Fruit fly (Drosophila melanogaster) whole organism, embryonic: Measurements from ENCODE around the gene Trl.

ENCODE experiments used
- ATbp ChIP-seq: fragments of 200-800 bp; sonication (Bioruptor generic); optimal IDR thresholded peaks from 2 replicates; lab custom pipeline; 2017; ENCODE audit warnings: missing biosample characterization, mild to moderate bottlenecking, missing genetic modification characterization, missing genetic modification reagents
- Adf1 ChIP-seq: fragments of 200-800 bp; sonication (Bioruptor generic); IDR thresholded peaks from 2 replicates; pipeline ENCODE4 v1.3.6; 2022; ENCODE audit warnings: missing biosample characterization, missing genetic modification characterization
- BEAF-32 ChIP-seq: fragments of 200-800 bp; sonication (Bioruptor generic); optimal IDR thresholded peaks from 3 replicates; lab custom pipeline; 2017; ENCODE audit warnings: missing biosample characterization, missing genetic modification characterization, mild to moderate bottlenecking, moderate library complexity, missing genetic modification reagents
- Bteb2 ChIP-seq: fragments of 200-800 bp; sonication (Bioruptor generic); optimal IDR thresholded peaks from 2 replicates; lab custom pipeline; 2016; ENCODE audit warnings: missing biosample characterization, missing genetic modification characterization
- CG10979 ChIP-seq: fragments of 200-800 bp; sonication (Bioruptor generic); optimal IDR thresholded peaks from 2 replicates; lab custom pipeline; 2018; ENCODE audit warnings: missing biosample characterization, mild to moderate bottlenecking, missing genetic modification characterization, moderate library complexity
- CG11398 ChIP-seq: fragments of 200-800 bp; sonication (Bioruptor generic); optimal IDR thresholded peaks from 2 replicates; lab custom pipeline; 2016; ENCODE audit warnings: missing biosample characterization, missing genetic modification characterization
- CG12299 ChIP-seq: fragments of 200-800 bp; sonication (Bioruptor generic); optimal IDR thresholded peaks from 2 replicates; lab custom pipeline; 2018; ENCODE audit warnings: missing biosample characterization, mild to moderate bottlenecking, missing genetic modification characterization
- CG13775 ChIP-seq: fragments of 200-800 bp; sonication (Bioruptor generic); optimal IDR thresholded peaks from 3 replicates; lab custom pipeline; 2017; ENCODE audit warnings: missing biosample characterization, mild to moderate bottlenecking, missing genetic modification characterization
- CG15073 ChIP-seq: fragments of 200-800 bp; sonication (Bioruptor generic); optimal IDR thresholded peaks from 2 replicates; lab custom pipeline; 2016; ENCODE audit warnings: missing biosample characterization, missing genetic modification characterization
- CG15479 ChIP-seq: fragments of 200-800 bp; sonication (Bioruptor generic); optimal IDR thresholded peaks from 3 replicates; lab custom pipeline; 2019; ENCODE audit warnings: missing biosample characterization, mild to moderate bottlenecking, missing genetic modification characterization, moderate library complexity
- CG1647 ChIP-seq: fragments of 200-800 bp; sonication (Bioruptor generic); optimal IDR thresholded peaks from 3 replicates; lab custom pipeline; 2016; ENCODE audit warnings: missing biosample characterization, missing genetic modification characterization
- CG17328 ChIP-seq: fragments of 200-800 bp; sonication (Bioruptor generic); IDR thresholded peaks from 2 replicates; pipeline ENCODE4 v1.3.6; 2022; ENCODE audit warnings: missing biosample characterization, missing genetic modification characterization
- CG17361 ChIP-seq: fragments of 200-800 bp; sonication (Bioruptor generic); IDR thresholded peaks from 3 replicates; pipeline ENCODE4 v1.3.6; 2022; ENCODE audit warnings: missing biosample characterization, missing genetic modification characterization
- CG2678 ChIP-seq: fragments of 200-800 bp; sonication (Bioruptor generic); optimal IDR thresholded peaks from 3 replicates; lab custom pipeline; 2019; ENCODE audit warnings: missing biosample characterization, mild to moderate bottlenecking, missing genetic modification characterization, moderate library complexity
- CG32767 ChIP-seq: fragments of 200-800 bp; sonication (Bioruptor generic); IDR thresholded peaks from 2 replicates; pipeline ENCODE4 v1.3.6; 2022; ENCODE audit warnings: missing biosample characterization, missing genetic modification characterization
- CG42726 ChIP-seq: fragments of 200-800 bp; sonication (Bioruptor generic); IDR thresholded peaks from 2 replicates; pipeline ENCODE4 v1.3.6; 2022; ENCODE audit warnings: missing biosample characterization, missing genetic modification characterization; ENCODE audit not compliant: partially characterized antibody
- CG4282 ChIP-seq: fragments of 200-800 bp; sonication (Bioruptor generic); optimal IDR thresholded peaks from 2 replicates; lab custom pipeline; 2016; ENCODE audit warnings: missing biosample characterization, missing genetic modification characterization
- CG4328 ChIP-seq: fragments of 200-800 bp; sonication (Bioruptor generic); optimal IDR thresholded peaks from 3 replicates; lab custom pipeline; 2017; ENCODE audit warnings: missing biosample characterization, missing genetic modification reagents, missing genetic modification characterization
- CG4360 ChIP-seq: fragments of 200-800 bp; sonication (Bioruptor generic); IDR thresholded peaks from 2 replicates; pipeline ENCODE4 v1.3.6; 2022; ENCODE audit warnings: missing biosample characterization, missing genetic modification characterization
- CG5180 ChIP-seq: fragments of 200-800 bp; sonication (Bioruptor generic); optimal IDR thresholded peaks from 3 replicates; lab custom pipeline; 2017; ENCODE audit warnings: missing biosample characterization, missing genetic modification characterization, mild to moderate bottlenecking, moderate library complexity, missing genetic modification reagents
- CG6854 ChIP-seq: fragments of 200-800 bp; sonication (Bioruptor generic); optimal IDR thresholded peaks from 3 replicates; lab custom pipeline; 2017; ENCODE audit warnings: missing biosample characterization, mild to moderate bottlenecking, missing genetic modification characterization
- Dbx ChIP-seq: fragments of 200-800 bp; sonication (Bioruptor generic); IDR thresholded peaks from 3 replicates; pipeline ENCODE4 v1.3.6; 2022; ENCODE audit warnings: missing biosample characterization, missing genetic modification characterization
- Fer2 ChIP-seq: fragments of 200-800 bp; sonication (Bioruptor generic); optimal IDR thresholded peaks from 2 replicates; lab custom pipeline; 2018; ENCODE audit warnings: missing biosample characterization, mild to moderate bottlenecking, missing genetic modification characterization, moderate library complexity
- HLH54F ChIP-seq: fragments of 200-800 bp; sonication (Bioruptor generic); optimal IDR thresholded peaks from 3 replicates; lab custom pipeline; 2016; ENCODE audit warnings: missing biosample characterization, missing genetic modification characterization
- Mad ChIP-seq: fragments of 200-800 bp; sonication (Bioruptor generic); optimal IDR thresholded peaks from 2 replicates; lab custom pipeline; 2016; ENCODE audit warnings: missing biosample characterization, missing genetic modification characterization
- Neu2 ChIP-seq: fragments of 200-800 bp; sonication (Bioruptor generic); optimal IDR thresholded peaks from 3 replicates; lab custom pipeline; 2016; ENCODE audit warnings: missing biosample characterization, missing genetic modification characterization, borderline replicate concordance
- Oaz ChIP-seq: fragments of 200-800 bp; sonication (Bioruptor generic); IDR thresholded peaks from 2 replicates; pipeline ENCODE4 v1.3.6; 2022; ENCODE audit warnings: missing biosample characterization, missing genetic modification characterization
- Opbp ChIP-seq: fragments of 200-800 bp; sonication (Bioruptor generic); IDR thresholded peaks from 3 replicates; pipeline ENCODE4 v1.3.6; 2022; ENCODE audit warnings: missing biosample characterization, missing genetic modification characterization; ENCODE audit not compliant: partially characterized antibody
- Sry-β ChIP-seq: fragments of 200-800 bp; sonication (Bioruptor generic); optimal IDR thresholded peaks from 2 replicates; lab custom pipeline; 2018; ENCODE audit warnings: missing biosample characterization, mild to moderate bottlenecking, missing genetic modification characterization, moderate library complexity
- Ssrp ChIP-seq: fragments of 200-800 bp; sonication (Bioruptor generic); optimal IDR thresholded peaks from 2 replicates; lab custom pipeline; 2018; ENCODE audit warnings: missing biosample characterization, mild to moderate bottlenecking, missing genetic modification characterization, moderate library complexity
- Tbp ChIP-seq: fragments of >200 bp; optimal IDR thresholded peaks from 2 replicates; lab custom pipeline; 2018; ENCODE audit warnings: missing biosample characterization, missing genetic modification characterization
- amos ChIP-seq: fragments of 200-800 bp; sonication (Bioruptor generic); IDR thresholded peaks from 2 replicates; pipeline ENCODE4 v1.3.6; 2022; ENCODE audit warnings: missing biosample characterization, missing genetic modification characterization; ENCODE audit not compliant: partially characterized antibody
- bbx ChIP-seq: fragments of 200-800 bp; sonication (Bioruptor generic); IDR thresholded peaks from 2 replicates; pipeline ENCODE4 v1.3.6; 2022; ENCODE audit warnings: missing biosample characterization, missing genetic modification characterization; ENCODE audit not compliant: partially characterized antibody
- btn ChIP-seq: fragments of 200-800 bp; sonication (Bioruptor generic); optimal IDR thresholded peaks from 2 replicates; lab custom pipeline; 2016; ENCODE audit warnings: missing biosample characterization, missing genetic modification characterization
- cato ChIP-seq: fragments of 200-800 bp; sonication (Bioruptor generic); optimal IDR thresholded peaks from 2 replicates; lab custom pipeline; 2016; ENCODE audit warnings: missing biosample characterization, missing genetic modification characterization, borderline replicate concordance
- caup ChIP-seq: fragments of 200-800 bp; sonication (Bioruptor generic); optimal IDR thresholded peaks from 3 replicates; lab custom pipeline; 2017; ENCODE audit warnings: missing biosample characterization, mild to moderate bottlenecking, missing genetic modification characterization, moderate library complexity; ENCODE audit not compliant: severe bottlenecking
- chn ChIP-seq: fragments of 200-800 bp; sonication (Bioruptor generic); optimal IDR thresholded peaks from 2 replicates; lab custom pipeline; 2016; ENCODE audit warnings: missing biosample characterization, missing genetic modification characterization
- dati ChIP-seq: fragments of 200-800 bp; sonication (Bioruptor generic); IDR thresholded peaks from 2 replicates; pipeline ENCODE4 v1.3.6; 2022; ENCODE audit warnings: missing biosample characterization, missing genetic modification characterization
- dimm ChIP-seq: fragments of 200-800 bp; sonication (Bioruptor generic); IDR thresholded peaks from 2 replicates; pipeline ENCODE4 v1.3.6; 2022; ENCODE audit warnings: missing biosample characterization, missing genetic modification characterization
- ewg ChIP-seq: fragments of 200-800 bp; sonication (Bioruptor generic); optimal IDR thresholded peaks from 3 replicates; lab custom pipeline; 2017; ENCODE audit warnings: mild to moderate bottlenecking, missing biosample characterization, missing genetic modification reagents, missing genetic modification characterization
- ftz-f1 ChIP-seq: fragments of 200-800 bp; sonication (Bioruptor generic); optimal IDR thresholded peaks from 2 replicates; lab custom pipeline; 2016; ENCODE audit warnings: missing biosample characterization, missing genetic modification characterization
- grn ChIP-seq: fragments of 200-800 bp; sonication (Bioruptor generic); optimal IDR thresholded peaks from 3 replicates; lab custom pipeline; 2017; ENCODE audit warnings: missing biosample characterization, missing genetic modification characterization
- hkb ChIP-seq, 2 experiments: fragments of 200-800 bp in 1 of 2; fragments of >200 bp in 1 of 2; sonication (Bioruptor generic) in 1 of 2; IDR thresholded peaks in 1 of 2; optimal IDR thresholded peaks in 1 of 2; 2 replicates each; pipeline versions ENCODE4 v1.3.6 to Lab custom; 2017 to 2022; ENCODE audit warnings: missing biosample characterization in 1 of 2, missing genetic modification characterization in 1 of 2
- inv ChIP-seq: fragments of 200-800 bp; sonication (Bioruptor generic); IDR thresholded peaks from 2 replicates; pipeline ENCODE4 v1.3.6; 2022; ENCODE audit warnings: missing biosample characterization, missing genetic modification characterization; ENCODE audit not compliant: partially characterized antibody
- oc ChIP-seq: fragments of 200-800 bp; sonication (Bioruptor generic); optimal IDR thresholded peaks from 2 replicates; lab custom pipeline; 2018; ENCODE audit warnings: missing biosample characterization, mild to moderate bottlenecking, missing genetic modification characterization, moderate library complexity
- pb ChIP-seq: fragments of 200-800 bp; sonication (Bioruptor generic); optimal IDR thresholded peaks from 3 replicates; lab custom pipeline; 2016; ENCODE audit warnings: missing biosample characterization, missing genetic modification characterization
- tna ChIP-seq: fragments of 200-800 bp; sonication (Bioruptor generic); IDR thresholded peaks from 2 replicates; pipeline ENCODE4 v1.3.6; 2022; ENCODE audit warnings: missing biosample characterization, missing genetic modification characterization; ENCODE audit not compliant: partially characterized antibody
- unpg ChIP-seq: fragments of 200-800 bp; sonication (Bioruptor generic); optimal IDR thresholded peaks from 3 replicates; lab custom pipeline; 2018; ENCODE audit warnings: missing biosample characterization, mild to moderate bottlenecking, missing genetic modification characterization, moderate library complexity
- zen2 ChIP-seq: fragments of 200-800 bp; sonication (Bioruptor generic); IDR thresholded peaks from 3 replicates; pipeline ENCODE4 v1.3.6; 2022; ENCODE audit warnings: missing biosample characterization, missing genetic modification characterization; ENCODE audit not compliant: partially characterized antibody

Trl gene

DNA sequence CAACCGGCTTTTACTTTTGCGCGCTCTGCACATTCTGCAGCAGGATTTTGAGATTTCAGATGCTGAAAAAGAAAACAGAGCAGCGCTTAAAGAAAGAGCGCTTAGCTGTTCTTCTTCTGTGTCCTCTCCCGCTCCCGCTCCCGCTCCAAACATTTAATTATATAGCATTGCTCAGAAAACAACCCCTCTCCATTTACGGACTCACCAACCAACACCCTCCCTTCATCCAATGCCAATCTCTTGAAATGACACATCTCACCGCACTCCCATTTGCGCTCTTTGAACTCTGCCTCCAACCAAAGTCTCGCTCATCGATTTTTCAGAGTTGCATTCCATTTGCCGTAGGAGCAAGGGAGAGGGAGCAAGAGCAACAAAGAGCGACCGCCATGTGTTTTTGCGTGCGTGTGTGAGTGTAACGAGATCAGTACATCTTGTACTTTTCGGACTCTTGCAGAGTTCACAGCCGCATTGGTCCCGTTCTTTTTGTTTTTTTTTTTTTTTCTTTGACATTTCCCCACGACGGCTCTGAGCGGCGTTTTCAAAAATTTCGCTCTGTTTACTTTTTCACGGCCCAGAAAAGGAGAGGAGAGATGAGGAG is 5.7 kb downstream of the Trl start (continued):
- TF ChIP-seq pb (GFP tag; lab: Kevin White, UChicago) (no peak), CG13775 (GFP tag; lab: Kevin White, UChicago) (no peak), BEAF-32 (GFP tag; lab: Kevin White, UChicago) (no peak), CG4282 (no peak), dati (no peak), ewg (GFP tag; lab: Kevin White, UChicago) (no peak), CG17328 (no peak), ftz-f1 (peak; percentile 14), Fer2 (tag; lab: Kevin White, UChicago) (no peak), hkb (optimal IDR thresholded peaks at IDR 0.05; lab: Kevin White, UChicago) (no peak), hkb (GFP tag; IDR thresholded peaks at IDR 0.05; lab: Robert Waterston, UW) (no peak; the same call in 1 of the 2 replicates), CG32767 (GFP tag; lab: Robert Waterston, UW) (no peak), HLH54F (no peak), grn (no peak), Opbp (GFP tag; lab: Robert Waterston, UW) (no peak), CG10979 (no peak), chn (GFP tag; lab: Kevin White, UChicago) (peak; percentile 35), CG17361 (GFP tag; lab: Robert Waterston, UW) (no peak), Neu2 (GFP tag; lab: Kevin White, UChicago) (no peak), Bteb2 (no peak), bbx (no peak), ATbp (GFP tag; lab: Kevin White, UChicago) (no peak), cato (GFP tag; lab: Kevin White, UChicago) (no peak), unpg (no peak), CG6854 (GFP tag; lab: Kevin White, UChicago) (no peak), CG4360 (GFP tag; lab: Robert Waterston, UW) (no peak), CG15479 (GFP tag; lab: Kevin White, UChicago) (no peak), btn (GFP tag; lab: Kevin White, UChicago) (no peak), CG15073 (GFP tag; lab: Kevin White, UChicago) (no peak), zen2 (GFP tag; lab: Robert Waterston, UW) (no peak; the same call in 2 of the 3 replicates), amos (GFP tag; lab: Robert Waterston, UW) (no peak), Adf1 (peak; percentile 59; the same call in 1 of the 2 replicates), oc (no peak), Mad (GFP tag; lab: Kevin White, UChicago) (no peak), Dbx (GFP tag; lab: Robert Waterston, UW) (0 out of 3 replicates have a peak, but pooled peaks have one; percentile 6), Oaz (no peak), CG12299 (tag; lab: Kevin White, UChicago) (no peak), CG1647 (GFP tag; lab: Kevin White, UChicago) (no peak), caup (GFP tag; lab: Kevin White, UChicago) (no peak), CG2678 (tag; lab: Kevin White, UChicago) (no peak), Ssrp (no peak), CG5180 (GFP tag; lab: Kevin White, UChicago) (peak; percentile 28), CG4328 (GFP tag; lab: Kevin White, UChicago) (no peak), CG11398 (no peak), dimm (GFP tag; lab: Robert Waterston, UW) (no peak), Tbp (GFP tag; lab: Kevin White, UChicago) (no peak), CG42726 (GFP tag; lab: Robert Waterston, UW) (no peak; the same call in 1 of the 2 replicates), tna (GFP tag; lab: Robert Waterston, UW) (no peak), Sry-β (GFP tag; lab: Kevin White, UChicago) (no peak), inv (GFP tag; lab: Robert Waterston, UW) (no peak)
